Worm (Caenorhabditis elegans): ENCODE results near the gene clec-133.

DNA sequence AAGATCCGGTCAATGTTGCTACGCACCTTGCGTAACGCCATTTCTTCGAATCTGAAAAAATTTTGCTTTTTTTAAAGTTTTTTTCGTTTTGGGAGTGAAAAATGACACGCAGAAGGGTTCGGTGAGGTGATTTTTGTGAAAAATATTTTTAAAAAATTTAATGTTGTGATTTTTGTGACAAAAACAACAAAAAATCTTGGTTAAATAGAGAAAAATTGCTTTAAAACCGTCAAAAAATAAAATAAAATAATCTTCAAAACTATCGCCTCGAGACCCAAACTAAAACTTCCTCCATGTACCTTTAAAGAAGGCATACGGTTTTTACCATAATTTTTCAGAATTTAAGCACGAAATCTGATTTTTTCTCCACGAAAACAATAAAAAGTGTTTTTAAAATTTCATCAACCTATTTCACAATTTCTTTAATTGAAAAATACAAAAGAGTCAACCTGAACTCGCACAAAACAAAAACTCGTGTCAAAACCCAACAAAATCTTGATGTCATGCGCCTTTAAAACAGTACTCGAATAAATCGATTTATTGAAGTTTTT, 31.8 kb upstream of the clec-133 start, which contains the start of gene apd-3:
- TF ChIP-seq odd-2 (tag; optimal IDR thresholded peaks at IDR 0.05) (no peak), C38D4.7 (GFP tag; optimal IDR thresholded peaks at IDR 0.05) (no peak), ceh-14 (tag; optimal IDR thresholded peaks at IDR 0.05) (no peak), elt-4 (tag; optimal IDR thresholded peaks at IDR 0.05) (no peak), ref-2 (tag; optimal IDR thresholded peaks at IDR 0.05) (no peak), tbx-2 (tag; optimal IDR thresholded peaks at IDR 0.05) (no peak), nhr-11 (tag; optimal IDR thresholded peaks at IDR 0.05) (no peak)

All from whole organism, late embryonic.